Fruit fly (Drosophila melanogaster): Measurements from ENCODE around the gene CG12725.

CG12725 gene

dm6 chrX:13421059-13421458, 18.4 kb upstream of the CG12725 start (continued):
- TF ChIP-seq CG10267 (tag; optimal IDR thresholded peaks at IDR 0.05) (no peak), Optix (GFP tag; IDR thresholded peaks at IDR 0.05) (no peak), btn (GFP tag; optimal IDR thresholded peaks at IDR 0.05) (no peak), Mad (GFP tag; optimal IDR thresholded peaks at IDR 0.05) (no peak), Adf1 (GFP tag; IDR thresholded peaks at IDR 0.05) (no peak), maf-S (GFP tag; optimal IDR thresholded peaks at IDR 0.05) (no peak), knrl (GFP tag; IDR thresholded peaks at IDR 0.05; ENCODE audit: partially characterized antibody) (peak; percentile 42; the same call in 1 of the 3 replicates), BEAF-32 (GFP tag; optimal IDR thresholded peaks at IDR 0.05) (peak; percentile 11), al (GFP tag; IDR thresholded peaks at IDR 0.05) (no peak), CG3847 (GFP tag; IDR thresholded peaks at IDR 0.05) (no peak), CG34422 (GFP tag; IDR thresholded peaks at IDR 0.05) (no peak), Lim3 (GFP tag; IDR thresholded peaks at IDR 0.05) (no peak), CG11696 (GFP tag; IDR thresholded peaks at IDR 0.05) (no peak), mirr (GFP tag; optimal IDR thresholded peaks at IDR 0.05) (no peak), Ravus (GFP tag; IDR thresholded peaks at IDR 0.05) (no peak), CG17802 (tag; optimal IDR thresholded peaks at IDR 0.05) (no peak), CG1832 (GFP tag; optimal IDR thresholded peaks at IDR 0.05) (no peak), Bteb2 (GFP tag; optimal IDR thresholded peaks at IDR 0.05) (no peak), CG10543 (GFP tag; optimal IDR thresholded peaks at IDR 0.05) (no peak), CG34376 (GFP tag; optimal IDR thresholded peaks at IDR 0.05) (no peak), CG15269 (tag; optimal IDR thresholded peaks at IDR 0.05) (no peak), usp (GFP tag; optimal IDR thresholded peaks at IDR 0.05) (no peak), CG4820 (GFP tag; optimal IDR thresholded peaks at IDR 0.05) (no peak), gsb (GFP tag; IDR thresholded peaks at IDR 0.05) (no peak), Pdp1 (GFP tag; optimal IDR thresholded peaks at IDR 0.05) (peak in 1 of 2 experiments; percentile 73), B-H2 (GFP tag; optimal IDR thresholded peaks at IDR 0.05) (no peak), Bgb (GFP tag; IDR thresholded peaks at IDR 0.05; ENCODE audit: partially characterized antibody) (peak; percentile 17; the same call in 1 of the 2 replicates), ERR (GFP tag; optimal IDR thresholded peaks at IDR 0.05) (no peak), ewg (GFP tag; optimal IDR thresholded peaks at IDR 0.05) (peak; percentile 98), CG7987 (GFP tag; optimal IDR thresholded peaks at IDR 0.05) (no peak), CTCF (GFP tag; optimal IDR thresholded peaks at IDR 0.05) (peak; percentile 65), pnt (GFP tag; optimal IDR thresholded peaks at IDR 0.05) (no peak), tna (GFP tag; IDR thresholded peaks at IDR 0.05; ENCODE audit: partially characterized antibody) (no peak), CG14710 (tag; optimal IDR thresholded peaks at IDR 0.05) (peak; percentile 24), dati (GFP tag; IDR thresholded peaks at IDR 0.05) (no peak), Mrtf (GFP tag; IDR thresholded peaks at IDR 0.05) (no peak), Taf1 (GFP tag; IDR thresholded peaks at IDR 0.05) (no peak), PHDP (tag; optimal IDR thresholded peaks at IDR 0.05) (no peak), Med (GFP tag) (peak; percentile 57), pzg (GFP tag; optimal IDR thresholded peaks at IDR 0.05) (peak; percentile 29), chif (GFP tag; optimal IDR thresholded peaks at IDR 0.05) (no peak), HmgD (GFP tag; optimal IDR thresholded peaks at IDR 0.05) (peak; percentile 31), gcm (GFP tag; optimal IDR thresholded peaks at IDR 0.05) (no peak), Dfd (GFP tag; optimal IDR thresholded peaks at IDR 0.05) (peak in 1 of 2 experiments; percentile 94)
